Worm (Caenorhabditis elegans) whole organism, L3 larva: ENCODE results near the gene srt-28.

Experiments
- fkh-10 ChIP-seq: sonication (generic microtip); optimal IDR thresholded peaks from 2 replicates; lab custom pipeline; 2017; ENCODE audit warnings: missing biosample characterization, missing genetic modification reagents, missing genetic modification characterization
- mml-1 ChIP-seq: fragments of 150-350 bp; sonication (generic microtip); optimal IDR thresholded peaks from 3 replicates; lab custom pipeline; 2014; ENCODE audit warnings: missing biosample characterization, missing genetic modification characterization
- nfya-1 ChIP-seq: sonication (generic microtip); optimal IDR thresholded peaks from 2 replicates; lab custom pipeline; 2017; ENCODE audit warnings: missing genetic modification characterization, mild to moderate bottlenecking, missing compliant biosample characterization, antibody characterized with exemption, moderate library complexity; ENCODE audit not compliant: insufficient read depth
- nhr-237 ChIP-seq: fragments of 150-350 bp; optimal IDR thresholded peaks from 2 replicates; lab custom pipeline; 2014; ENCODE audit warnings: missing biosample characterization, missing genetic modification characterization
- pha-4 ChIP-seq: fragments of 150-350 bp; optimal IDR thresholded peaks from 2 replicates; lab custom pipeline; 2014; ENCODE audit warnings: missing biosample characterization, missing genetic modification reagents, missing genetic modification characterization
- unc-39 ChIP-seq: sonication (generic microtip); optimal IDR thresholded peaks from 4 replicates; lab custom pipeline; 2017; ENCODE audit warnings: missing biosample characterization, missing genetic modification characterization

ce11 chrV:2711429-2711828 is 2.0 kb downstream of the srt-28 start, which contains the start of gene C24B9.3:
- no peak for TF ChIP-seq nhr-237 (tag; lab: Kevin White, UChicago)
- TF ChIP-seq pha-4 = no peak
- peak; percentile 14 for TF ChIP-seq nfya-1 (tag; lab: Kevin White, UChicago)
- no peak for TF ChIP-seq mml-1 (tag; lab: Kevin White, UChicago)
- no peak for TF ChIP-seq unc-39 (tag; lab: Kevin White, UChicago)
- no peak for TF ChIP-seq fkh-10 (GFP tag; lab: Kevin White, UChicago)
